Fruit fly (Drosophila melanogaster): Measurements from ENCODE around the gene CG11722.

The CG11722 gene

DNA sequence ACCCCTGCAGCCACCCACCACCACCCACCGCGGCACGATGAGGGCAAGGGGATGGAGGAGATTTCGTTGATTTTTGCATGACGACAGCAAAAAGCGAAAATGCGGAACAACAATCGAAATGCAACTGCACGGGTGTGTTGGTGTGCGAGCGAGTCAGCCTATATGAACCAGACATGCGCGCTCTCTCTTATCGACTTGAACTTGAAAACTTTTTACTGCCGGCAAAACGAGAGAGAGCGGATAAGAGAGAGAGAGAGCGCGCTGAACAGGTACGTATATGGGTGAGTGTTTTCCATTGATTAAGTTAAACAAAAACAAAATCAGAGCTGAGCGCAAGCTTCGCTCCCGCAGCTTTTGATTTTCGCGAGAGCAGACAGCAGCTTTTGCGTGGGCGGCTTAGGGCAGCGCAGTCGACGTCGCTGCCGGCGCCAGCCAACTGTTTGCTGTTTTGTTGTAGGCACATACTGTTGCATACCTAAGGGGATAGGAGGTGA, 43.9 kb upstream of the CG11722 start:
- TF ChIP-seq CG9139 (GFP tag; optimal IDR thresholded peaks at IDR 0.05) = no peak
- no peak for TF ChIP-seq CG10669 (GFP tag; optimal IDR thresholded peaks at IDR 0.05)
- TF ChIP-seq pdm3 (GFP tag; optimal IDR thresholded peaks at IDR 0.05) = no peak
- TF ChIP-seq Eip78C (GFP tag) = peak; percentile 38
- no peak for TF ChIP-seq acj6 (GFP tag; optimal IDR thresholded peaks at IDR 0.05)
- TF ChIP-seq esn (GFP tag; optimal IDR thresholded peaks at IDR 0.05) = no peak
- peak; percentile 75 for TF ChIP-seq Blimp-1 (GFP tag; optimal IDR thresholded peaks at IDR 0.05)
- 0 out of 3 replicates have a peak, but pooled peaks have one; percentile 30 for TF ChIP-seq eg (GFP tag; IDR thresholded peaks at IDR 0.05)
- peak; percentile 44; the same call in 1 of the 2 replicates for TF ChIP-seq CG15336 (GFP tag; IDR thresholded peaks at IDR 0.05)
- TF ChIP-seq CG8119 (GFP tag; IDR thresholded peaks at IDR 0.05) = no peak; the same call in 1 of the 3 replicates
- TF ChIP-seq CG4318 (GFP tag; optimal IDR thresholded peaks at IDR 0.05) = no peak
- TF ChIP-seq CG6163 (GFP tag; IDR thresholded peaks at IDR 0.05) = peak; percentile 55
- peak; percentile 33 for TF ChIP-seq CG16779 (tag; optimal IDR thresholded peaks at IDR 0.05)
- no peak for TF ChIP-seq CG31627 (GFP tag; optimal IDR thresholded peaks at IDR 0.05)
- TF ChIP-seq dsx (GFP tag; optimal IDR thresholded peaks at IDR 0.05; ENCODE audit: poor library complexity, severe bottlenecking) = peak; percentile 27
- TF ChIP-seq CG7368 (GFP tag; optimal IDR thresholded peaks at IDR 0.05) = peak; percentile 6
- TF ChIP-seq vri (GFP tag; optimal IDR thresholded peaks at IDR 0.05) = peak; percentile 82
- peak; percentile 17 to 41 for TF ChIP-seq ss (GFP tag; optimal IDR thresholded peaks at IDR 0.05)
- no peak for TF ChIP-seq CG3919 (GFP tag; optimal IDR thresholded peaks at IDR 0.05)
- no peak for TF ChIP-seq salr (GFP tag; optimal IDR thresholded peaks at IDR 0.05)
- TF ChIP-seq CG32006 (GFP tag; optimal IDR thresholded peaks at IDR 0.05) = no peak
- no peak for TF ChIP-seq CG34406 (GFP tag; optimal IDR thresholded peaks at IDR 0.05)
- TF ChIP-seq Sox14 (GFP tag; optimal IDR thresholded peaks at IDR 0.05) = peak; percentile 55
- TF ChIP-seq OdsH (GFP tag; optimal IDR thresholded peaks at IDR 0.05) = no peak
- TF ChIP-seq Ets21C (GFP tag; optimal IDR thresholded peaks at IDR 0.05) = no peak
- TF ChIP-seq Hr4 (GFP tag; optimal IDR thresholded peaks at IDR 0.05) = no peak
- TF ChIP-seq Sox15 (GFP tag; optimal IDR thresholded peaks at IDR 0.05) = no peak
- TF ChIP-seq Smox (GFP tag; optimal IDR thresholded peaks at IDR 0.05) = no peak
- TF ChIP-seq fkh (GFP tag; optimal IDR thresholded peaks at IDR 0.05) = no peak
- no peak for TF ChIP-seq topi (GFP tag; optimal IDR thresholded peaks at IDR 0.05)
- TF ChIP-seq fd85E (GFP tag; optimal IDR thresholded peaks at IDR 0.05) = no peak
- no peak for TF ChIP-seq CG8632 (GFP tag; optimal IDR thresholded peaks at IDR 0.05)
- peak; percentile 47 for TF ChIP-seq CG6854 (GFP tag; optimal IDR thresholded peaks at IDR 0.05)
- no peak for TF ChIP-seq CG11294 (GFP tag; IDR thresholded peaks at IDR 0.05)
- TF ChIP-seq net (GFP tag; optimal IDR thresholded peaks at IDR 0.05) = no peak
- TF ChIP-seq Lpt (GFP tag; optimal IDR thresholded peaks at IDR 0.05) = peak; percentile 2
- no peak for TF ChIP-seq Hr38 (GFP tag; optimal IDR thresholded peaks at IDR 0.05)
- peak; percentile 36 for TF ChIP-seq Eip75B (GFP tag; optimal IDR thresholded peaks at IDR 0.05)
- TF ChIP-seq Hr39 (GFP tag; optimal IDR thresholded peaks at IDR 0.05) = no peak
- TF ChIP-seq spab (GFP tag; optimal IDR thresholded peaks at IDR 0.05) = no peak
- TF ChIP-seq CG11902 (GFP tag; optimal IDR thresholded peaks at IDR 0.05) = no peak
- no peak for TF ChIP-seq Met (GFP tag; optimal IDR thresholded peaks at IDR 0.05)
- no peak for TF ChIP-seq CG6808 (GFP tag; optimal IDR thresholded peaks at IDR 0.05)
- TF ChIP-seq dac (GFP tag; optimal IDR thresholded peaks at IDR 0.05) = no peak
- TF ChIP-seq CG10631 (GFP tag; optimal IDR thresholded peaks at IDR 0.05) = no peak
- no peak for TF ChIP-seq CG3032 (tag; optimal IDR thresholded peaks at IDR 0.05)
- no peak for TF ChIP-seq CG6276 (GFP tag; optimal IDR thresholded peaks at IDR 0.05)
- TF ChIP-seq CG6792 (GFP tag; optimal IDR thresholded peaks at IDR 0.05) = no peak
- no peak for TF ChIP-seq fd59A (GFP tag; optimal IDR thresholded peaks at IDR 0.05)
- TF ChIP-seq cyc (GFP tag; optimal IDR thresholded peaks at IDR 0.05) = no peak
- no peak for TF ChIP-seq achi (GFP tag; optimal IDR thresholded peaks at IDR 0.05)
- TF ChIP-seq Ets96B (tag; optimal IDR thresholded peaks at IDR 0.05) = no peak

All from whole organism, prepupa.